Worm (Caenorhabditis elegans): ENCODE results near the gene algn-1.

ce11 chrIII:6509301-6509700 lies 49.4 kb downstream of the algn-1 start:
- TF ChIP-seq unc-39 (tag; optimal IDR thresholded peaks at IDR 0.05) (no peak), hlh-1 (tag; optimal IDR thresholded peaks at IDR 0.05) (no peak), elt-1 (tag; optimal IDR thresholded peaks at IDR 0.05; ENCODE audit: borderline replicate concordance, insufficient read depth) (no peak), pha-4 (tag; optimal IDR thresholded peaks at IDR 0.05) (no peak), nhr-237 (tag; optimal IDR thresholded peaks at IDR 0.05) (no peak), nhr-76 (tag; optimal IDR thresholded peaks at IDR 0.05) (no peak), ceh-39 (tag; optimal IDR thresholded peaks at IDR 0.05) (no peak), blmp-1 (tag; optimal IDR thresholded peaks at IDR 0.05) (no peak), nhr-28 (tag; optimal IDR thresholded peaks at IDR 0.05) (no peak), mls-2 (tag; optimal IDR thresholded peaks at IDR 0.05) (no peak), mab-5 (tag; optimal IDR thresholded peaks at IDR 0.05) (no peak), lsy-2 (tag; optimal IDR thresholded peaks at IDR 0.05) (no peak)

Measured in whole organism, mixed stage, embryonic.